Worm (Caenorhabditis elegans): Measurements from ENCODE around the gene phat-3.

Gene phat-3

DNA sequence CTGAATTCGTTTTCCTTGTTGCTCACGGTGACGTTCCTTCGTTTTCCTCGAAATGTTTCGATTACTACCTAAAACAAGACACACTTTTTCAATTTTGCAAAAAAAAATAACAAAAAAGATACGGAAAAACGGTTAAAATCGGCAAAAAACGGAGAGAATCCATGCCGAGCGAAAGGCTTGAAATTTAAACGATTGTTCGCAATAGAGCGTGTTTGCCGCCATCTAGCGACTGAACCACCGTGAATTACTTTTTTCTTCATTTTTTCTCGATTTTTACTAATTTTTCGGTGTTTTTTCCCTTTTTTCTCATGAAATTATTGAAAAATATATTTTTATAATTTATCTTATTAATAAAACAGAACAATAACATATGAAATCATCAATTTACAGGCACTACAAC is 22.4 kb downstream of the phat-3 start:
- peak in 1 of 2 experiments; percentile 13 for TF ChIP-seq lsy-2 (tag; optimal IDR thresholded peaks at IDR 0.05)

- TF ChIP-seq efl-1 (optimal IDR thresholded peaks at IDR 0.05) (peak in 1 of 2 experiments; percentile 68), efl-1 (GFP tag; optimal IDR thresholded peaks at IDR 0.05 in 1 of 2) (peak; percentile 57 to 95), dpl-1 (GFP tag; optimal IDR thresholded peaks at IDR 0.05) (peak in 1 of 3 experiments; percentile 36)
These were observed 24.1 kb downstream of the phat-3 start for ce11 chrV:4067876-4068275.

- TF ChIP-seq nhr-90 (tag; optimal IDR thresholded peaks at IDR 0.05; ENCODE audit: poor library complexity) (no peak), nhr-237 (tag; optimal IDR thresholded peaks at IDR 0.05) (no peak), elt-2 (tag; optimal IDR thresholded peaks at IDR 0.05) (no peak), irx-1 (tag; optimal IDR thresholded peaks at IDR 0.05) (no peak)
These were observed 29.7 kb downstream of the phat-3 start, which contains the start of gene otpl-2 for ce11 chrV:4073455-4073854. TSS of gene otpl-2 (plus strand) at chrV:4073755.

DNA sequence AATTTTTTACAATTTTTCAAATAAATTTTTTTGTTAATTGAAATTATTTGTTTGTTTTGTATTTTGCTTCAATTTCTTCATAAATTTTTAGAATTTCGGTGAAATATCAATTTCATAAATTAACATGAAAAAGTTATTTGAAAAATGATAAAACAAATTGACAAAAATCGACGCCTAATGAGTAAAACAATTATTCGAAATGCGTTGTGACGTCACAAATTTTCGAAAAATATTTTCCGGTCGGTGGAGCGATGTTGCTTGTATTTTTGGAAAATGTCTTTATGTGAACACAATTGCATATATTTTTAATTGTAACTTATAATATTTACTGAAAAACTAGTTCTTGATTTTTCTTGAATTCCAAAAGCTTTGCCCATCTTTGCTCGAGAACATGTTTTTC is 36.8 kb downstream of the phat-3 start:
- no peak for TF ChIP-seq C34B4.2 (tag; optimal IDR thresholded peaks at IDR 0.05)
- no peak for TF ChIP-seq nhr-76 (tag; optimal IDR thresholded peaks at IDR 0.05)
- no peak for TF ChIP-seq ceh-8 (GFP tag; optimal IDR thresholded peaks at IDR 0.05)
- TF ChIP-seq nhr-20 (tag; optimal IDR thresholded peaks at IDR 0.05) = no peak
- TF ChIP-seq lin-15B (tag; optimal IDR thresholded peaks at IDR 0.05) = no peak
- TF ChIP-seq fkh-8 (tag; optimal IDR thresholded peaks at IDR 0.05) = no peak
- TF ChIP-seq aly-2 (tag; optimal IDR thresholded peaks at IDR 0.05) = no peak
- TF ChIP-seq ces-1 (GFP tag; optimal IDR thresholded peaks at IDR 0.05) = no peak
- TF ChIP-seq pqm-1 (tag; optimal IDR thresholded peaks at IDR 0.05) = no peak
- no peak for TF ChIP-seq zag-1 (tag; optimal IDR thresholded peaks at IDR 0.05)
- no peak for TF ChIP-seq lsy-2 (tag; optimal IDR thresholded peaks at IDR 0.05)

- TF ChIP-seq nhr-28 (tag; optimal IDR thresholded peaks at IDR 0.05) = no peak
- no peak for TF ChIP-seq fkh-8 (tag; optimal IDR thresholded peaks at IDR 0.05)
- no peak for TF ChIP-seq nhr-237 (tag; optimal IDR thresholded peaks at IDR 0.05)
- TF ChIP-seq xbp-1 (tag; optimal IDR thresholded peaks at IDR 0.05) = no peak
- no peak for TF ChIP-seq nhr-20 (tag; optimal IDR thresholded peaks at IDR 0.05)
- no peak for TF ChIP-seq ets-5 (GFP tag; IDR thresholded peaks at IDR 0.05)
- no peak for TF ChIP-seq nhr-71 (tag; optimal IDR thresholded peaks at IDR 0.05)
- no peak for TF ChIP-seq isw-1 (GFP tag; IDR thresholded peaks at IDR 0.05)
- TF ChIP-seq alr-1 (tag; optimal IDR thresholded peaks at IDR 0.05; ENCODE audit: borderline replicate concordance) = no peak
These were observed 37.6 kb downstream of the phat-3 start, which contains the start of gene srh-211 for ce11 chrV:4081283-4081682. TSS of gene srh-211 (minus strand) at chrV:4081383.

ce11 chrV:4082952-4083351 is 39.2 kb downstream of the phat-3 start, which contains the start of gene F38H12.5:
TSS of gene F38H12.5 (minus strand) at chrV:4083052.
- TF ChIP-seq egl-27 (tag; optimal IDR thresholded peaks at IDR 0.05) = no peak
- TF ChIP-seq aly-2 (tag; optimal IDR thresholded peaks at IDR 0.05) = no peak
- no peak for TF ChIP-seq swsn-7 (tag; optimal IDR thresholded peaks at IDR 0.05)
- no peak for TF ChIP-seq sptf-1 (tag; optimal IDR thresholded peaks at IDR 0.05)
- no peak for TF ChIP-seq lir-3 (tag; optimal IDR thresholded peaks at IDR 0.05; ENCODE audit: poor library complexity)
- no peak for TF ChIP-seq alr-1 (tag; optimal IDR thresholded peaks at IDR 0.05; ENCODE audit: borderline replicate concordance)
- no peak for TF ChIP-seq ceh-82 (tag; optimal IDR thresholded peaks at IDR 0.05)
- no peak for TF ChIP-seq blmp-1 (tag; optimal IDR thresholded peaks at IDR 0.05)
- TF ChIP-seq lin-39 (tag; optimal IDR thresholded peaks at IDR 0.05) = no peak
